Worm (Caenorhabditis elegans): ENCODE data around the gene bgnt-1.2.

bgnt-1.2 gene

ce11 chrV:2103118-2103517, 15.4 kb downstream of the bgnt-1.2 start, which contains the start of gene F36F12.1:
Gene F36F12.1, minus strand, starts transcription at chrV:2103218.
- TF ChIP-seq lin-13 (GFP tag; optimal IDR thresholded peaks at IDR 0.05) (no peak), nhr-21 (tag; optimal IDR thresholded peaks at IDR 0.05) (no peak), ama-1 (optimal IDR thresholded peaks at IDR 0.05) (no peak), nhr-10 (tag; optimal IDR thresholded peaks at IDR 0.05) (no peak), ztf-4 (tag; optimal IDR thresholded peaks at IDR 0.05) (no peak), nhr-23 (tag; optimal IDR thresholded peaks at IDR 0.05) (no peak), gmeb-1 (tag; optimal IDR thresholded peaks at IDR 0.05) (no peak), mbf-1 (tag; optimal IDR thresholded peaks at IDR 0.05) (no peak), unc-55 (GFP tag; optimal IDR thresholded peaks at IDR 0.05) (no peak), lsy-2 (tag; optimal IDR thresholded peaks at IDR 0.05) (no peak)

ce11 chrV:2099040-2099439, 19.4 kb downstream of the bgnt-1.2 start, which contains the start of gene F36F12.7:
Gene F36F12.7, plus strand, starts transcription at chrV:2099340.
- TF ChIP-seq fos-1 (tag; optimal IDR thresholded peaks at IDR 0.05), result no peak
- no peak for TF ChIP-seq mbf-1 (tag; optimal IDR thresholded peaks at IDR 0.05)
- no peak for TF ChIP-seq egl-27 (tag; optimal IDR thresholded peaks at IDR 0.05)
- TF ChIP-seq elt-1 (tag; optimal IDR thresholded peaks at IDR 0.05), result no peak
- no peak for TF ChIP-seq mab-5 (tag; optimal IDR thresholded peaks at IDR 0.05)
- no peak for TF ChIP-seq skn-1 (tag; optimal IDR thresholded peaks at IDR 0.05)
- no peak for TF ChIP-seq unc-55 (GFP tag; optimal IDR thresholded peaks at IDR 0.05)
- no peak for TF ChIP-seq ztf-1 (GFP tag; conservative IDR thresholded peaks at IDR 0.05)

ce11 chrV:2097653-2098052, 20.8 kb downstream of the bgnt-1.2 start, which contains the start of gene clec-208:
Gene clec-208, plus strand, starts transcription at chrV:2097953.
- TF ChIP-seq R02D3.7 (tag; optimal IDR thresholded peaks at IDR 0.05), result no peak
- TF ChIP-seq egl-27 (tag; optimal IDR thresholded peaks at IDR 0.05), result no peak
- no peak for TF ChIP-seq snpc-4 (tag; optimal IDR thresholded peaks at IDR 0.05)
- no peak for TF ChIP-seq blmp-1 (tag; optimal IDR thresholded peaks at IDR 0.05; ENCODE audit: insufficient read depth)
- TF ChIP-seq nhr-11 (tag; optimal IDR thresholded peaks at IDR 0.05), result no peak
- no peak for TF ChIP-seq peb-1 (tag; optimal IDR thresholded peaks at IDR 0.05)
- TF ChIP-seq nhr-237 (tag; optimal IDR thresholded peaks at IDR 0.05), result no peak
- TF ChIP-seq nhr-10 (tag; optimal IDR thresholded peaks at IDR 0.05), result no peak
- TF ChIP-seq C34F6.9 (tag; optimal IDR thresholded peaks at IDR 0.05), result no peak
- TF ChIP-seq fos-1 (tag; optimal IDR thresholded peaks at IDR 0.05), result no peak
- no peak for TF ChIP-seq mab-5 (tag; optimal IDR thresholded peaks at IDR 0.05)
- no peak for TF ChIP-seq mdl-1 (tag; optimal IDR thresholded peaks at IDR 0.05)
- no peak for TF ChIP-seq zag-1 (tag; optimal IDR thresholded peaks at IDR 0.05)
- TF ChIP-seq nhr-21 (tag; optimal IDR thresholded peaks at IDR 0.05), result no peak
- no peak for TF ChIP-seq ama-1 (optimal IDR thresholded peaks at IDR 0.05)
- no peak for TF ChIP-seq aly-2 (tag; optimal IDR thresholded peaks at IDR 0.05)

ce11 chrV:2095772-2096171, 22.7 kb downstream of the bgnt-1.2 start, which contains the start of gene clec-207:
Gene clec-207, plus strand, starts transcription at chrV:2096072.
- TF ChIP-seq R02D3.7 (tag; optimal IDR thresholded peaks at IDR 0.05) (no peak), dmd-4 (tag; optimal IDR thresholded peaks at IDR 0.05) (no peak), lin-39 (tag; optimal IDR thresholded peaks at IDR 0.05) (no peak), nhr-77 (tag; optimal IDR thresholded peaks at IDR 0.05) (no peak), unc-62 (GFP tag; optimal IDR thresholded peaks at IDR 0.05) (no peak), F13H6.1 (tag; optimal IDR thresholded peaks at IDR 0.05) (no peak), nhr-25 (tag; optimal IDR thresholded peaks at IDR 0.05) (no peak), nhr-11 (tag; optimal IDR thresholded peaks at IDR 0.05) (no peak), nhr-10 (tag; optimal IDR thresholded peaks at IDR 0.05) (no peak), aly-2 (tag; optimal IDR thresholded peaks at IDR 0.05) (no peak)

ce11 chrV:2095204-2095603, 23.3 kb downstream of the bgnt-1.2 start, which contains the start of gene F36F12.2:
Gene F36F12.2, minus strand, starts transcription at chrV:2095304.
- TF ChIP-seq nhr-25 (tag; optimal IDR thresholded peaks at IDR 0.05) (no peak), crh-2 (tag; optimal IDR thresholded peaks at IDR 0.05) (no peak), alr-1 (tag; optimal IDR thresholded peaks at IDR 0.05) (no peak), elt-1 (tag; optimal IDR thresholded peaks at IDR 0.05) (no peak), nhr-129 (tag; optimal IDR thresholded peaks at IDR 0.05) (no peak), nhr-237 (tag; optimal IDR thresholded peaks at IDR 0.05) (no peak), elt-3 (tag; optimal IDR thresholded peaks at IDR 0.05) (no peak), nhr-23 (tag; optimal IDR thresholded peaks at IDR 0.05) (no peak), F13H6.1 (tag; optimal IDR thresholded peaks at IDR 0.05) (no peak)
